Fruit fly (Drosophila melanogaster) whole organism, embryonic: Measurements from ENCODE around the gene Shc.

ENCODE experiments used
- Bdp1 ChIP-seq: fragments of 200-800 bp; sonication (Bioruptor generic); optimal IDR thresholded peaks from 3 replicates; lab custom pipeline; 2016; ENCODE audit warnings: missing biosample characterization, missing genetic modification characterization
- CG10209 ChIP-seq: fragments of 200-800 bp; sonication (Bioruptor generic); optimal IDR thresholded peaks from 3 replicates; lab custom pipeline; 2017; ENCODE audit warnings: missing biosample characterization, mild to moderate bottlenecking, missing genetic modification characterization, missing genetic modification reagents
- CG1024 ChIP-seq: fragments of 200-800 bp; sonication (Bioruptor generic); IDR thresholded peaks from 2 replicates; pipeline ENCODE4 v1.3.6; 2022; ENCODE audit warnings: missing biosample characterization, missing genetic modification characterization
- CG10431 ChIP-seq: fragments of 200-800 bp; sonication (Bioruptor generic); optimal IDR thresholded peaks from 3 replicates; lab custom pipeline; 2018; ENCODE audit warnings: missing biosample characterization, mild to moderate bottlenecking, missing genetic modification characterization
- CG11723 ChIP-seq: fragments of 200-800 bp; sonication (Bioruptor generic); optimal IDR thresholded peaks from 2 replicates; lab custom pipeline; 2017; ENCODE audit warnings: missing biosample characterization, mild to moderate bottlenecking, missing genetic modification characterization
- CG12104 ChIP-seq: fragments of 200-800 bp; sonication (Bioruptor generic); optimal IDR thresholded peaks from 3 replicates; lab custom pipeline; 2016; ENCODE audit warnings: missing biosample characterization, missing genetic modification characterization
- CG14441 ChIP-seq: fragments of 200-800 bp; sonication (Bioruptor generic); IDR thresholded peaks from 2 replicates; pipeline ENCODE4 v1.3.6; 2022; ENCODE audit warnings: missing biosample characterization, missing genetic modification characterization
- CG17612 ChIP-seq: fragments of 200-800 bp; sonication (Bioruptor generic); IDR thresholded peaks from 2 replicates; pipeline ENCODE4 v1.3.6; 2022; ENCODE audit warnings: missing biosample characterization, missing genetic modification characterization
- CG1792 ChIP-seq: fragments of 200-800 bp; sonication (Bioruptor generic); optimal IDR thresholded peaks from 2 replicates; lab custom pipeline; 2016; ENCODE audit warnings: missing biosample characterization, missing genetic modification characterization
- CG2120 ChIP-seq: fragments of 200-800 bp; sonication (Bioruptor generic); optimal IDR thresholded peaks from 3 replicates; lab custom pipeline; 2016; ENCODE audit warnings: missing biosample characterization, missing genetic modification characterization
- CG2199 ChIP-seq: fragments of 200-800 bp; sonication (Bioruptor generic); IDR thresholded peaks from 3 replicates; pipeline ENCODE4 v1.3.6; 2022; ENCODE audit warnings: missing biosample characterization, missing genetic modification characterization
- CG2678 ChIP-seq: fragments of 200-800 bp; sonication (Bioruptor generic); optimal IDR thresholded peaks from 3 replicates; lab custom pipeline; 2019; ENCODE audit warnings: missing biosample characterization, mild to moderate bottlenecking, missing genetic modification characterization, moderate library complexity
- CG34376 ChIP-seq: fragments of 200-800 bp; sonication (Bioruptor generic); optimal IDR thresholded peaks from 2 replicates; lab custom pipeline; 2018; ENCODE audit warnings: missing biosample characterization, mild to moderate bottlenecking, missing genetic modification characterization
- CG4707 ChIP-seq: fragments of 200-800 bp; sonication (Bioruptor generic); optimal IDR thresholded peaks from 2 replicates; lab custom pipeline; 2018; ENCODE audit warnings: missing biosample characterization, mild to moderate bottlenecking, missing genetic modification characterization, moderate library complexity
- CG4820 ChIP-seq: fragments of 200-800 bp; sonication (Bioruptor generic); optimal IDR thresholded peaks from 3 replicates; lab custom pipeline; 2016; ENCODE audit warnings: missing biosample characterization, missing genetic modification characterization
- CG6654 ChIP-seq: fragments of 200-800 bp; sonication (Bioruptor generic); optimal IDR thresholded peaks from 2 replicates; lab custom pipeline; 2017; ENCODE audit warnings: missing biosample characterization, mild to moderate bottlenecking, missing genetic modification characterization
- CG6765 ChIP-seq: fragments of 200-800 bp; sonication (Bioruptor generic); optimal IDR thresholded peaks from 3 replicates; lab custom pipeline; 2017; ENCODE audit warnings: missing biosample characterization, mild to moderate bottlenecking, missing genetic modification characterization
- CG6791 ChIP-seq: fragments of 200-800 bp; sonication (Bioruptor generic); IDR thresholded peaks from 3 replicates; pipeline ENCODE4 v1.3.6; 2022; ENCODE audit warnings: missing biosample characterization, missing genetic modification characterization; ENCODE audit not compliant: partially characterized antibody
- CG8765 ChIP-seq: fragments of 200-800 bp; sonication (Bioruptor generic); IDR thresholded peaks from 2 replicates; pipeline ENCODE4 v1.3.6; 2022; ENCODE audit warnings: missing biosample characterization, missing genetic modification characterization
- CG9797 ChIP-seq: fragments of 200-800 bp; sonication (Bioruptor generic); optimal IDR thresholded peaks from 3 replicates; lab custom pipeline; 2018; ENCODE audit warnings: missing biosample characterization, mild to moderate bottlenecking, missing genetic modification characterization
- D19A ChIP-seq: fragments of 200-800 bp; optimal IDR thresholded peaks from 3 replicates; lab custom pipeline; 2019; ENCODE audit warnings: missing biosample characterization, mild to moderate bottlenecking, missing genetic modification characterization, moderate library complexity
- Dbx ChIP-seq: fragments of 200-800 bp; sonication (Bioruptor generic); IDR thresholded peaks from 3 replicates; pipeline ENCODE4 v1.3.6; 2022; ENCODE audit warnings: missing biosample characterization, missing genetic modification characterization
- Drgx ChIP-seq: fragments of 200-800 bp; sonication (Bioruptor generic); IDR thresholded peaks from 2 replicates; pipeline ENCODE4 v1.3.6; 2022; ENCODE audit warnings: missing biosample characterization, missing genetic modification characterization
- HHEX ChIP-seq: fragments of 200-800 bp; sonication (Bioruptor generic); optimal IDR thresholded peaks from 3 replicates; lab custom pipeline; 2017; ENCODE audit warnings: missing biosample characterization, mild to moderate bottlenecking, missing genetic modification characterization, missing genetic modification reagents
- HmgD ChIP-seq: fragments of 200-800 bp; sonication (Bioruptor generic); optimal IDR thresholded peaks from 3 replicates; lab custom pipeline; 2016; ENCODE audit warnings: missing biosample characterization, missing genetic modification characterization
- Lpt ChIP-seq: fragments of >200 bp; optimal IDR thresholded peaks from 2 replicates; lab custom pipeline; 2018; ENCODE audit warnings: missing biosample characterization, missing genetic modification characterization
- NK7.1 ChIP-seq: fragments of 200-800 bp; sonication (Bioruptor generic); optimal IDR thresholded peaks from 3 replicates; lab custom pipeline; 2016; ENCODE audit warnings: missing biosample characterization, missing genetic modification characterization
- Nf-YC ChIP-seq: fragments of 200-800 bp; optimal IDR thresholded peaks from 3 replicates; lab custom pipeline; 2019; ENCODE audit warnings: missing biosample characterization, mild to moderate bottlenecking, missing genetic modification characterization, moderate library complexity
- Opbp ChIP-seq: fragments of 200-800 bp; sonication (Bioruptor generic); IDR thresholded peaks from 3 replicates; pipeline ENCODE4 v1.3.6; 2022; ENCODE audit warnings: missing biosample characterization, missing genetic modification characterization; ENCODE audit not compliant: partially characterized antibody
- Rx ChIP-seq: fragments of 200-800 bp; sonication (Bioruptor generic); IDR thresholded peaks from 2 replicates; pipeline ENCODE4 v1.3.6; 2022; ENCODE audit warnings: missing biosample characterization, missing genetic modification characterization
- Six4 ChIP-seq: fragments of 200-800 bp; sonication (Bioruptor generic); optimal IDR thresholded peaks from 2 replicates; lab custom pipeline; 2016; ENCODE audit warnings: missing biosample characterization, missing genetic modification characterization
- Sry-δ ChIP-seq: fragments of 200-800 bp; sonication (Bioruptor generic); optimal IDR thresholded peaks from 2 replicates; lab custom pipeline; 2016; ENCODE audit warnings: missing biosample characterization, missing genetic modification characterization
- Xrp1 ChIP-seq: fragments of 200-800 bp; sonication (Bioruptor generic); IDR thresholded peaks from 2 replicates; pipeline ENCODE4 v1.3.6; 2022; ENCODE audit warnings: missing biosample characterization, missing genetic modification characterization
- YL-1 ChIP-seq: fragments of 200-800 bp; sonication (Bioruptor generic); optimal IDR thresholded peaks from 3 replicates; lab custom pipeline; 2017; ENCODE audit warnings: missing biosample characterization, mild to moderate bottlenecking, missing genetic modification characterization
- ap ChIP-seq: fragments of 200-800 bp; sonication (Bioruptor generic); IDR thresholded peaks from 2 replicates; pipeline ENCODE4 v1.3.6; 2022; ENCODE audit warnings: missing biosample characterization, missing genetic modification characterization
- ara ChIP-seq: fragments of 200-800 bp; sonication (Bioruptor generic); IDR thresholded peaks from 2 replicates; pipeline ENCODE4 v1.3.6; 2022; ENCODE audit warnings: missing biosample characterization, missing genetic modification characterization
- ase ChIP-seq: fragments of 200-800 bp; sonication (Bioruptor generic); IDR thresholded peaks from 3 replicates; pipeline ENCODE4 v1.3.6; 2022; ENCODE audit warnings: missing biosample characterization, missing genetic modification characterization
- btn ChIP-seq: fragments of 200-800 bp; sonication (Bioruptor generic); optimal IDR thresholded peaks from 2 replicates; lab custom pipeline; 2016; ENCODE audit warnings: missing biosample characterization, missing genetic modification characterization
- corto ChIP-seq: fragments of 200-800 bp; sonication (Bioruptor generic); optimal IDR thresholded peaks from 2 replicates; lab custom pipeline; 2016; ENCODE audit warnings: missing biosample characterization, mild to moderate bottlenecking, missing genetic modification characterization, moderate library complexity
- emc ChIP-seq: fragments of 200-800 bp; sonication (Bioruptor generic); optimal IDR thresholded peaks from 2 replicates; lab custom pipeline; 2016; ENCODE audit warnings: missing biosample characterization, missing genetic modification characterization
- gcm2 ChIP-seq: fragments of 200-800 bp; sonication (Bioruptor generic); optimal IDR thresholded peaks from 2 replicates; lab custom pipeline; 2016; ENCODE audit warnings: missing biosample characterization, missing genetic modification characterization
- hkb ChIP-seq, 2 experiments: fragments of 200-800 bp in 1 of 2; fragments of >200 bp in 1 of 2; sonication (Bioruptor generic) in 1 of 2; IDR thresholded peaks in 1 of 2; optimal IDR thresholded peaks in 1 of 2; 2 replicates each; pipeline versions ENCODE4 v1.3.6 to Lab custom; 2017 to 2022; ENCODE audit warnings: missing biosample characterization in 1 of 2, missing genetic modification characterization in 1 of 2
- hth ChIP-seq: fragments of >200 bp; optimal IDR thresholded peaks from 2 replicates; lab custom pipeline; 2017; ENCODE audit warnings: inconsistent platforms
- jing ChIP-seq: fragments of 200-800 bp; sonication (Bioruptor generic); optimal IDR thresholded peaks from 2 replicates; lab custom pipeline; 2018; ENCODE audit warnings: missing biosample characterization, mild to moderate bottlenecking, missing genetic modification characterization
- oc ChIP-seq: fragments of 200-800 bp; sonication (Bioruptor generic); optimal IDR thresholded peaks from 2 replicates; lab custom pipeline; 2018; ENCODE audit warnings: missing biosample characterization, mild to moderate bottlenecking, missing genetic modification characterization, moderate library complexity
- otp ChIP-seq: fragments of 200-800 bp; sonication (Bioruptor generic); IDR thresholded peaks from 3 replicates; pipeline ENCODE4, ENCODE4 v1.3.6; 2022; ENCODE audit warnings: missing biosample characterization, missing genetic modification characterization
- pan ChIP-seq, 4 experiments: fragments of >200 bp in 3 of 4; fragments of 200-800 bp in 1 of 4; sonication (Bioruptor generic) in 1 of 4; optimal IDR thresholded peaks in 3 of 4; IDR thresholded peaks in 1 of 4; 2 replicates each; pipeline versions ENCODE4 v1.3.6 to Lab custom; 2017 to 2022; ENCODE audit warnings: missing biosample characterization in 2 of 4, missing genetic modification characterization in 2 of 4, mixed read lengths in 1 of 4
- stc ChIP-seq: fragments of 200-800 bp; sonication (Bioruptor generic); IDR thresholded peaks from 2 replicates; pipeline ENCODE4 v1.3.6; 2022; ENCODE audit warnings: missing biosample characterization, missing genetic modification characterization
- zen2 ChIP-seq: fragments of 200-800 bp; sonication (Bioruptor generic); IDR thresholded peaks from 3 replicates; pipeline ENCODE4 v1.3.6; 2022; ENCODE audit warnings: missing biosample characterization, missing genetic modification characterization; ENCODE audit not compliant: partially characterized antibody

Shc gene

dm6 chr3L:9422636-9423419, 4.0 kb upstream of the Shc start, which contains the start of gene aay (continued):
- TF ChIP-seq CG6765 (GFP tag; lab: Kevin White, UChicago) (peak; percentile 98), gcm2 (GFP tag; lab: Kevin White, UChicago) (peak; percentile 97), otp (GFP tag; lab: Robert Waterston, UW) (peak; percentile 97), Six4 (GFP tag; lab: Kevin White, UChicago) (peak; percentile 99), btn (GFP tag; lab: Kevin White, UChicago) (peak; percentile 96), hkb (optimal IDR thresholded peaks at IDR 0.05; lab: Kevin White, UChicago) (no peak), hkb (GFP tag; IDR thresholded peaks at IDR 0.05; lab: Robert Waterston, UW) (peak; percentile 99), Dbx (GFP tag; lab: Robert Waterston, UW) (peak; percentile 97), CG9797 (peak; percentile 51), Xrp1 (GFP tag; lab: Robert Waterston, UW) (peak; percentile 99), ase (peak; percentile 98), CG34376 (peak; percentile 97), HHEX (peak; percentile 98), CG11723 (GFP tag; lab: Kevin White, UChicago) (peak; percentile 97), corto (GFP tag; lab: Kevin White, UChicago) (peak; percentile 97), Sry-δ (GFP tag; lab: Kevin White, UChicago) (peak; percentile 66), jing (GFP tag; lab: Kevin White, UChicago) (peak; percentile 97), CG1024 (GFP tag; lab: Robert Waterston, UW) (peak; percentile 95), ara (GFP tag; lab: Robert Waterston, UW) (peak; percentile 98), CG10209 (GFP tag; lab: Kevin White, UChicago) (peak; percentile 99), CG4707 (GFP tag; lab: Kevin White, UChicago) (peak; percentile 97), CG10431 (GFP tag; lab: Kevin White, UChicago) (peak; percentile 92), CG17612 (GFP tag; lab: Robert Waterston, UW) (peak; percentile 95), hth (lab: Kevin White, UChicago) (no peak), CG4820 (GFP tag; lab: Kevin White, UChicago) (peak; percentile 98), Opbp (no peak), emc (GFP tag; lab: Kevin White, UChicago) (peak; percentile 94), ap (GFP tag; lab: Robert Waterston, UW) (peak; percentile 97), CG2199 (GFP tag; lab: Robert Waterston, UW) (peak; percentile 97), zen2 (no peak), CG6654 (peak; percentile 91), D19A (peak; percentile 99), Nf-YC (tag; lab: Kevin White, UChicago) (peak; percentile 93), Lpt (no peak), CG2120 (peak; percentile 99), YL-1 (peak; percentile 97), oc (tag; lab: Kevin White, UChicago) (peak; percentile 99), NK7.1 (peak; percentile 97), CG8765 (GFP tag; lab: Robert Waterston, UW) (peak; percentile 98), CG6791 (GFP tag; lab: Robert Waterston, UW) (no peak), stc (peak; percentile 98), Bdp1 (GFP tag; lab: Kevin White, UChicago) (peak; percentile 94), CG12104 (peak; percentile 98), CG14441 (GFP tag; lab: Robert Waterston, UW) (peak; percentile 98), Rx (peak; percentile 98), CG1792 (peak; percentile 97), CG2678 (peak; percentile 99), Drgx (peak; percentile 98), pan (optimal IDR thresholded peaks at IDR 0.05; lab: Kevin White, UChicago) (no peak), pan (GFP tag; optimal IDR thresholded peaks at IDR 0.05 in 1 of 2, IDR thresholded peaks at IDR 0.05 in 1 of 2) (peak in 1 of 2 experiments; percentile 98), HmgD (GFP tag; lab: Kevin White, UChicago) (peak; percentile 76)
